Fruit fly (Drosophila melanogaster): ENCODE results near the gene mew.
A peak's percentile ranks its signal among the peaks of the same experiment; 100 is the strongest.

Gene mew

dm6 chrX:13302615-13303526, 44.6 kb upstream of the mew start (continued):
- TF ChIP-seq sqz (GFP tag; optimal IDR thresholded peaks at IDR 0.05) (peak; percentile 75), CG7372 (GFP tag; IDR thresholded peaks at IDR 0.05) (no peak), CG3281 (GFP tag; optimal IDR thresholded peaks at IDR 0.05) (no peak), aop (GFP tag; IDR thresholded peaks at IDR 0.05) (no peak), ttk (GFP tag; IDR thresholded peaks at IDR 0.05) (peak; percentile 70), CG10959 (GFP tag; IDR thresholded peaks at IDR 0.05) (no peak), shn (GFP tag; optimal IDR thresholded peaks at IDR 0.05) (peak; percentile 2), HLH3B (GFP tag; IDR thresholded peaks at IDR 0.05) (no peak), chinmo (GFP tag; IDR thresholded peaks at IDR 0.05; ENCODE audit: partially characterized antibody) (peak; percentile 96), mirr (GFP tag; optimal IDR thresholded peaks at IDR 0.05) (peak; percentile 54), CG34376 (GFP tag; optimal IDR thresholded peaks at IDR 0.05) (peak; percentile 34), CG10462 (GFP tag; optimal IDR thresholded peaks at IDR 0.05) (no peak), row (GFP tag; IDR thresholded peaks at IDR 0.05) (peak; percentile 29; the same call in 2 of the 3 replicates), pan (optimal IDR thresholded peaks at IDR 0.05) (no peak), pan (GFP tag; optimal IDR thresholded peaks at IDR 0.05 in 1 of 2, IDR thresholded peaks at IDR 0.05 in 1 of 2) (peak in 1 of 2 experiments; percentile 29), Pdp1 (GFP tag; optimal IDR thresholded peaks at IDR 0.05) (peak in 1 of 2 experiments; percentile 73), CG12769 (tag; optimal IDR thresholded peaks at IDR 0.05) (peak; percentile 11), lab (GFP tag; optimal IDR thresholded peaks at IDR 0.05) (peak; percentile 38), trh (GFP tag; optimal IDR thresholded peaks at IDR 0.05) (no peak), H2.0 (GFP tag; IDR thresholded peaks at IDR 0.05) (no peak), lola (GFP tag; optimal IDR thresholded peaks at IDR 0.05) (no peak), abd-A (tag; optimal IDR thresholded peaks at IDR 0.05) (peak; percentile 63), Hey (tag; optimal IDR thresholded peaks at IDR 0.05) (no peak), otp (GFP tag; IDR thresholded peaks at IDR 0.05) (peak; percentile 14; the same call in 1 of the 3 replicates), pum (GFP tag; optimal IDR thresholded peaks at IDR 0.05) (no peak), gcm (GFP tag; optimal IDR thresholded peaks at IDR 0.05) (no peak), grn (GFP tag; optimal IDR thresholded peaks at IDR 0.05) (peak; percentile 17), vfl (GFP tag; optimal IDR thresholded peaks at IDR 0.05) (no peak), kni (GFP tag; optimal IDR thresholded peaks at IDR 0.05) (peak; percentile 38), zfh2 (GFP tag; optimal IDR thresholded peaks at IDR 0.05) (no peak), nom (GFP tag; optimal IDR thresholded peaks at IDR 0.05) (peak; percentile 89), CG11723 (GFP tag; optimal IDR thresholded peaks at IDR 0.05) (no peak), CG32772 (GFP tag; IDR thresholded peaks at IDR 0.05) (no peak), Dref (GFP tag; IDR thresholded peaks at IDR 0.05) (no peak), CG18011 (GFP tag; optimal IDR thresholded peaks at IDR 0.05) (no peak), kay (GFP tag; optimal IDR thresholded peaks at IDR 0.05) (peak; percentile 67), ATbp (GFP tag; optimal IDR thresholded peaks at IDR 0.05) (peak; percentile 8), ci (GFP tag; IDR thresholded peaks at IDR 0.05) (0 out of 3 replicates have a peak, but pooled peaks have one; percentile 25), CG10147 (GFP tag; optimal IDR thresholded peaks at IDR 0.05) (no peak), vvl (GFP tag; IDR thresholded peaks at IDR 0.05) (peak; percentile 48; the same call in 1 of the 2 replicates), sug (tag; optimal IDR thresholded peaks at IDR 0.05) (peak; percentile 84), ap (GFP tag; IDR thresholded peaks at IDR 0.05) (peak; percentile 28; the same call in 1 of the 2 replicates), sr (GFP tag; IDR thresholded peaks at IDR 0.05) (peak; percentile 74; the same call in 2 of the 3 replicates), CG32532 (GFP tag; IDR thresholded peaks at IDR 0.05) (no peak; the same call in 1 of the 2 replicates), Med (GFP tag) (peak; percentile 79), BtbVII (GFP tag; optimal IDR thresholded peaks at IDR 0.05) (peak; percentile 45), Aef1 (GFP tag; IDR thresholded peaks at IDR 0.05) (no peak), CG17186 (GFP tag; optimal IDR thresholded peaks at IDR 0.05) (no peak)
